Worm (Caenorhabditis elegans): ENCODE data around the gene R08C7.12.
A peak's percentile ranks its signal among the peaks of the same experiment; 100 is the strongest.

Gene R08C7.12

ce11 chrIV:4423026-4423425 lies 26.5 kb upstream of the R08C7.12 start:
- TF ChIP-seq unc-62 (GFP tag; optimal IDR thresholded peaks at IDR 0.05 in 1 of 2) (peak in 1 of 2 experiments; percentile 95), unc-62 (tag; optimal IDR thresholded peaks at IDR 0.05) (no peak), ama-1 (optimal IDR thresholded peaks at IDR 0.05) (no peak)

DNA sequence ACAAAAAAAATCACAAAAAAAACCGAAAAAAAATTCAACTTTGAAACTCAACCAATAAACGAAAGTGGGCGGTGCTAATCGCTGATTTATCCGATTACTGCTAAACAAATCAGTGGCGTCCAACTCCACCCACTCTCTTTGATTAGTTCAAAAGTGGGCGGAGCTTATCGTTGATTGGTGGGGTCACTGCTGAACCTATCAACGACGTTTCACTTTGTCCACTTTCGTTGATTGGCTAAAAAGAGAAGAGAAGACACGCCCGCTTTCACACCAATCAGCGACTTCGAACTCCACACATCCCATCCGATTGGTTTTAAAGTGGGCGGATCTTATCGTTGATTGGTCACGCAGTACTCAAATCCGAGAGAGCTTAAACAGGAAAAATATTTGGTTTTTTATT lies 25.7 kb upstream of the R08C7.12 start:
- peak in 1 of 2 experiments; percentile 55 for TF ChIP-seq unc-62 (GFP tag; optimal IDR thresholded peaks at IDR 0.05 in 1 of 2)
- TF ChIP-seq unc-62 (tag; optimal IDR thresholded peaks at IDR 0.05), result no peak
- TF ChIP-seq ces-1 (GFP tag; optimal IDR thresholded peaks at IDR 0.05), result no peak

- no peak for TF ChIP-seq dmd-8 (GFP tag; IDR thresholded peaks at IDR 0.05)
- TF ChIP-seq tra-1 (GFP tag; IDR thresholded peaks at IDR 0.05), result no peak
- TF ChIP-seq hmg-1.1 (GFP tag; IDR thresholded peaks at IDR 0.05), result no peak
- no peak for TF ChIP-seq Y5F2A.4 (GFP tag; optimal IDR thresholded peaks at IDR 0.05)
- no peak for TF ChIP-seq nhr-11 (tag; optimal IDR thresholded peaks at IDR 0.05)
- no peak for TF ChIP-seq zag-1 (tag; optimal IDR thresholded peaks at IDR 0.05)
- TF ChIP-seq zfp-3 (GFP tag; conservative IDR thresholded peaks at IDR 0.05), result no peak
- TF ChIP-seq mdl-1 (tag; optimal IDR thresholded peaks at IDR 0.05), result no peak
- no peak for TF ChIP-seq ctbp-1 (GFP tag; IDR thresholded peaks at IDR 0.05)
Measured at ce11 chrIV:4429901-4430300, 19.6 kb upstream of the R08C7.12 start, which contains the start of the genes str-185 and R08C7.5. Gene str-185 (minus strand): TSS chrIV:4430001. Gene R08C7.5 (plus strand): TSS chrIV:4430229.

ce11 chrIV:4434441-4435084 lies 15.0 kb upstream of the R08C7.12 start, which contains the start of the genes R08C7.8 and R08C7.4:
Gene R08C7.8 (minus strand): TSS chrIV:4434541.
Gene R08C7.4 (plus strand): TSS chrIV:4435034.
- TF ChIP-seq lsy-2 (tag; optimal IDR thresholded peaks at IDR 0.05), result no peak
- no peak for TF ChIP-seq saeg-2 (GFP tag; IDR thresholded peaks at IDR 0.05)
- TF ChIP-seq F49E8.2 (tag; optimal IDR thresholded peaks at IDR 0.05; ENCODE audit: borderline replicate concordance), result no peak
- TF ChIP-seq lir-3 (tag; optimal IDR thresholded peaks at IDR 0.05), result no peak
- TF ChIP-seq daf-16 (GFP tag; optimal IDR thresholded peaks at IDR 0.05), result no peak
- TF ChIP-seq daf-16 (tag; optimal IDR thresholded peaks at IDR 0.05), result no peak
- no peak for TF ChIP-seq madf-9 (GFP tag; conservative IDR thresholded peaks at IDR 0.05)
- TF ChIP-seq spr-1 (tag; optimal IDR thresholded peaks at IDR 0.05), result no peak

DNA sequence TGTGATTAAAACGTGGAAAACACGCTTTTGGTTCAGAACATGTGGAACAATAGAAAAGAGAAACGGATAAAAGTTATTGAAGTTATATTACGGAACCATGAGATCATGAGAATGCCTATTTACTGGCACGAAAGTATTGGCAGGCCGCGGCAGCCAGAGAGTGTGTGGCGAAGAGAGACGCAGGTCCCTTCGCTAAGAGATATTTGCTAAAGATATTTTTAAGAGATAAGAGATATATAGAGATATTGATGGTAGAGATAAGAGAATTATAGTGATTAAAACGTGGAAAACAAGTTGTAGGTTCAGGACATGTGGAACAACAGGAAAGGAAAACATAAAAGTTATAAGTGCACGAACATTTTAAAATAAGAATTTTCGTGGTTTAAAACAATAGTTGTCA lies 11.7 kb upstream of the R08C7.12 start:
- no peak for TF ChIP-seq zag-1 (tag; optimal IDR thresholded peaks at IDR 0.05)
- TF ChIP-seq sdz-12 (GFP tag; optimal IDR thresholded peaks at IDR 0.05), result no peak
- no peak for TF ChIP-seq hlh-11 (tag; optimal IDR thresholded peaks at IDR 0.05)
- no peak for TF ChIP-seq nhr-42 (GFP tag; IDR thresholded peaks at IDR 0.05)
- no peak for TF ChIP-seq dpl-1 (GFP tag; optimal IDR thresholded peaks at IDR 0.05)
- TF ChIP-seq nhr-102 (tag; optimal IDR thresholded peaks at IDR 0.05), result no peak
- no peak for TF ChIP-seq vab-7 (GFP tag; IDR thresholded peaks at IDR 0.05)
- no peak for TF ChIP-seq arid-1 (GFP tag; conservative IDR thresholded peaks at IDR 0.05)
- TF ChIP-seq nhr-6 (tag; optimal IDR thresholded peaks at IDR 0.05), result no peak

DNA sequence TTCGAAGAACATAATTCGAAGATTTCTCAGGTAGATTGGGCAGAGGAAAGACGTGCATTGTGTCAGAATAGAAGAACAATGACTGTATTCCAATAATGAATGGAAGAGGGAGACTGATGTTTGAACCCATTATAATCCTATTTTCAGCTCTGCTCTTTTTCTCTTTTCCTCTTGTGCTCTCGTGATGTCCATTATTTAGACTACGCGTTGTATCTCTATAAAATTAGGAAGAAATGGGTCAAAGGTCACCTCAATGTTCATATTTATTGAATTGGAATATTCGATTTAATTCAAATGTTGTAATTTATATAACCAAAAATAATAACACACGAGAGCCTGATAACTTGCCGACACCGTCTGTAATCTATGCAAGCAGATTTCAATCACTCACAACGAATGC lies 10.3 kb upstream of the R08C7.12 start, which contains the start of gene fbxb-74:
Gene fbxb-74, minus strand, starts transcription at position 101 of the 400 bp plus-strand sequence.
- TF ChIP-seq snpc-1.2 (GFP tag; IDR thresholded peaks at IDR 0.05) (no peak), nhr-28 (tag; optimal IDR thresholded peaks at IDR 0.05) (no peak), Y75B8A.6 (GFP tag; IDR thresholded peaks at IDR 0.05) (no peak), daf-16 (GFP tag; optimal IDR thresholded peaks at IDR 0.05) (no peak), daf-16 (tag; optimal IDR thresholded peaks at IDR 0.05) (no peak), nhr-25 (tag; optimal IDR thresholded peaks at IDR 0.05; ENCODE audit: borderline replicate concordance, insufficient read depth) (no peak)

Measured in whole organism, L4 larva.